Fruit fly (Drosophila melanogaster) whole organism, embryonic: ENCODE results near the gene CG33191.

ENCODE experiments used
- B-H1 ChIP-seq: fragments of 200-800 bp; sonication (Bioruptor generic); IDR thresholded peaks from 3 replicates; pipeline ENCODE4 v1.3.6; 2022; ENCODE audit warnings: missing biosample characterization, missing genetic modification characterization
- CG10209 ChIP-seq: fragments of 200-800 bp; sonication (Bioruptor generic); optimal IDR thresholded peaks from 3 replicates; lab custom pipeline; 2017; ENCODE audit warnings: missing biosample characterization, mild to moderate bottlenecking, missing genetic modification characterization, missing genetic modification reagents
- CG10462 ChIP-seq: fragments of 200-800 bp; sonication (Bioruptor generic); optimal IDR thresholded peaks from 2 replicates; lab custom pipeline; 2016; ENCODE audit warnings: missing biosample characterization, missing genetic modification characterization
- CG10543 ChIP-seq: fragments of 200-800 bp; sonication (Bioruptor generic); optimal IDR thresholded peaks from 3 replicates; lab custom pipeline; 2017; ENCODE audit warnings: missing biosample characterization, mild to moderate bottlenecking, missing genetic modification characterization, moderate library complexity
- CG10979 ChIP-seq: fragments of 200-800 bp; sonication (Bioruptor generic); optimal IDR thresholded peaks from 2 replicates; lab custom pipeline; 2018; ENCODE audit warnings: missing biosample characterization, mild to moderate bottlenecking, missing genetic modification characterization, moderate library complexity
- CG12942 ChIP-seq: fragments of 200-800 bp; sonication (Bioruptor generic); optimal IDR thresholded peaks from 3 replicates; lab custom pipeline; 2016; ENCODE audit warnings: missing biosample characterization, missing genetic modification characterization
- CG13123 ChIP-seq: fragments of 200-800 bp; sonication (Bioruptor generic); optimal IDR thresholded peaks from 2 replicates; lab custom pipeline; 2016; ENCODE audit warnings: missing biosample characterization, missing genetic modification characterization
- CG14050 ChIP-seq: fragments of 200-800 bp; sonication (Bioruptor generic); IDR thresholded peaks from 3 replicates; pipeline ENCODE4 v1.3.6; 2022; ENCODE audit warnings: missing biosample characterization, missing genetic modification characterization
- CG14710 ChIP-seq: fragments of 200-800 bp; sonication (Bioruptor generic); optimal IDR thresholded peaks from 3 replicates; lab custom pipeline; 2019; ENCODE audit warnings: missing biosample characterization, mild to moderate bottlenecking, missing genetic modification characterization, moderate library complexity
- CG16779 ChIP-seq: fragments of 200-800 bp; sonication (Bioruptor generic); IDR thresholded peaks from 2 replicates; pipeline ENCODE4 v1.3.6; 2022; ENCODE audit warnings: missing biosample characterization, missing genetic modification characterization
- CG2129 ChIP-seq: fragments of 200-800 bp; sonication (Bioruptor generic); IDR thresholded peaks from 2 replicates; pipeline ENCODE4 v1.3.6; 2022; ENCODE audit warnings: missing biosample characterization, missing genetic modification characterization; ENCODE audit not compliant: partially characterized antibody
- CG31388 ChIP-seq: fragments of 200-800 bp; sonication (Bioruptor generic); optimal IDR thresholded peaks from 2 replicates; lab custom pipeline; 2016; ENCODE audit warnings: missing biosample characterization, missing genetic modification characterization
- CG34376 ChIP-seq: fragments of 200-800 bp; sonication (Bioruptor generic); optimal IDR thresholded peaks from 2 replicates; lab custom pipeline; 2018; ENCODE audit warnings: missing biosample characterization, mild to moderate bottlenecking, missing genetic modification characterization
- CG3847 ChIP-seq: fragments of 200-800 bp; sonication (Bioruptor generic); IDR thresholded peaks from 2 replicates; pipeline ENCODE4 v1.3.6; 2022; ENCODE audit warnings: missing biosample characterization, missing genetic modification characterization
- CG4360 ChIP-seq: fragments of 200-800 bp; sonication (Bioruptor generic); IDR thresholded peaks from 2 replicates; pipeline ENCODE4 v1.3.6; 2022; ENCODE audit warnings: missing biosample characterization, missing genetic modification characterization
- CG6175 ChIP-seq: fragments of 200-800 bp; sonication (Bioruptor generic); IDR thresholded peaks from 3 replicates; pipeline ENCODE4 v1.3.6; 2022; ENCODE audit warnings: missing biosample characterization, missing genetic modification characterization
- CG7928 ChIP-seq: fragments of 200-800 bp; sonication (Bioruptor generic); optimal IDR thresholded peaks from 2 replicates; lab custom pipeline; 2017; ENCODE audit warnings: missing biosample characterization, mild to moderate bottlenecking, missing genetic modification characterization
- CG8290 ChIP-seq, 3 experiments: fragments of 200-800 bp; sonication (Bioruptor generic); optimal IDR thresholded peaks; 2 replicates each; lab custom pipeline; 2016 to 2019; ENCODE audit warnings: missing biosample characterization in 3 of 3, missing genetic modification characterization in 3 of 3, mild to moderate bottlenecking in 2 of 3, moderate library complexity in 1 of 3
- CG8359 ChIP-seq: fragments of 200-800 bp; sonication (Bioruptor generic); optimal IDR thresholded peaks from 2 replicates; lab custom pipeline; 2017; ENCODE audit warnings: missing biosample characterization, mild to moderate bottlenecking, missing genetic modification characterization, borderline replicate concordance
- CHES-1-like ChIP-seq: fragments of 200-800 bp; sonication (Bioruptor generic); optimal IDR thresholded peaks from 2 replicates; lab custom pipeline; 2016; ENCODE audit warnings: missing biosample characterization, missing genetic modification characterization
- Dbx ChIP-seq: fragments of 200-800 bp; sonication (Bioruptor generic); IDR thresholded peaks from 3 replicates; pipeline ENCODE4 v1.3.6; 2022; ENCODE audit warnings: missing biosample characterization, missing genetic modification characterization
- Dp ChIP-seq: fragments of 200-800 bp; sonication (Bioruptor generic); optimal IDR thresholded peaks from 2 replicates; lab custom pipeline; 2018; ENCODE audit warnings: missing biosample characterization, mild to moderate bottlenecking, missing genetic modification characterization, moderate library complexity
- E2f2 ChIP-seq: fragments of 200-800 bp; sonication (Bioruptor generic); IDR thresholded peaks from 2 replicates; pipeline ENCODE4 v1.3.6; 2022; ENCODE audit warnings: missing biosample characterization, missing genetic modification characterization
- Eip74EF ChIP-seq, 2 experiments: fragments of 200-800 bp in 1 of 2; fragments of >200 bp in 1 of 2; sonication (Bioruptor generic) in 1 of 2; optimal IDR thresholded peaks; 2 replicates each; lab custom pipeline; 2017 to 2019; ENCODE audit warnings: missing biosample characterization in 2 of 2, missing genetic modification characterization in 2 of 2, mild to moderate bottlenecking in 1 of 2, moderate library complexity in 1 of 2
- Ets97D ChIP-seq: fragments of 200-800 bp; sonication (Bioruptor generic); optimal IDR thresholded peaks from 3 replicates; lab custom pipeline; 2016; ENCODE audit warnings: missing biosample characterization, missing genetic modification characterization
- Meics ChIP-seq: fragments of 200-800 bp; sonication (Bioruptor generic); optimal IDR thresholded peaks from 2 replicates; lab custom pipeline; 2017; ENCODE audit warnings: missing biosample characterization, mild to moderate bottlenecking, missing genetic modification characterization
- Opbp ChIP-seq: fragments of 200-800 bp; sonication (Bioruptor generic); IDR thresholded peaks from 3 replicates; pipeline ENCODE4 v1.3.6; 2022; ENCODE audit warnings: missing biosample characterization, missing genetic modification characterization; ENCODE audit not compliant: partially characterized antibody
- Ravus ChIP-seq: fragments of 200-800 bp; sonication (Bioruptor generic); IDR thresholded peaks from 2 replicates; pipeline ENCODE4 v1.3.6; 2022; ENCODE audit warnings: missing biosample characterization, missing genetic modification characterization
- Tbp ChIP-seq: fragments of >200 bp; optimal IDR thresholded peaks from 2 replicates; lab custom pipeline; 2018; ENCODE audit warnings: missing biosample characterization, missing genetic modification characterization
- YL-1 ChIP-seq: fragments of 200-800 bp; sonication (Bioruptor generic); optimal IDR thresholded peaks from 3 replicates; lab custom pipeline; 2017; ENCODE audit warnings: missing biosample characterization, mild to moderate bottlenecking, missing genetic modification characterization
- abd-A ChIP-seq: fragments of 200-800 bp; sonication (Bioruptor generic); optimal IDR thresholded peaks from 3 replicates; lab custom pipeline; 2019; ENCODE audit warnings: missing biosample characterization, mild to moderate bottlenecking, missing genetic modification characterization, moderate library complexity
- corto ChIP-seq: fragments of 200-800 bp; sonication (Bioruptor generic); optimal IDR thresholded peaks from 2 replicates; lab custom pipeline; 2016; ENCODE audit warnings: missing biosample characterization, mild to moderate bottlenecking, missing genetic modification characterization, moderate library complexity
- dimm ChIP-seq: fragments of 200-800 bp; sonication (Bioruptor generic); IDR thresholded peaks from 2 replicates; pipeline ENCODE4 v1.3.6; 2022; ENCODE audit warnings: missing biosample characterization, missing genetic modification characterization
- disco-r ChIP-seq: fragments of 200-800 bp; sonication (Bioruptor generic); optimal IDR thresholded peaks from 2 replicates; lab custom pipeline; 2016; ENCODE audit warnings: missing biosample characterization, missing genetic modification characterization
- ind ChIP-seq: fragments of 200-800 bp; sonication (Bioruptor generic); optimal IDR thresholded peaks from 3 replicates; lab custom pipeline; 2016; ENCODE audit warnings: missing biosample characterization, missing genetic modification characterization
- lilli ChIP-seq: fragments of 200-800 bp; sonication (Bioruptor generic); optimal IDR thresholded peaks from 3 replicates; lab custom pipeline; 2016; ENCODE audit warnings: missing biosample characterization, missing genetic modification characterization
- lmd ChIP-seq: fragments of 200-800 bp; sonication (Bioruptor generic); IDR thresholded peaks from 2 replicates; pipeline ENCODE4 v1.3.6; 2022; ENCODE audit warnings: missing biosample characterization, missing genetic modification characterization
- nerfin-2 ChIP-seq: fragments of 200-800 bp; sonication (Bioruptor generic); IDR thresholded peaks from 2 replicates; pipeline ENCODE4 v1.3.6; 2022; ENCODE audit warnings: missing biosample characterization, missing genetic modification characterization; ENCODE audit not compliant: partially characterized antibody
- oc ChIP-seq: fragments of 200-800 bp; sonication (Bioruptor generic); optimal IDR thresholded peaks from 2 replicates; lab custom pipeline; 2018; ENCODE audit warnings: missing biosample characterization, mild to moderate bottlenecking, missing genetic modification characterization, moderate library complexity
- prd ChIP-seq, 3 experiments: fragments of >200 bp in 2 of 3; fragments of 200-800 bp in 1 of 3; sonication (Bioruptor generic) in 1 of 3; optimal IDR thresholded peaks in 2 of 3; IDR thresholded peaks in 1 of 3; 2 replicates in 2 of 3; 3 replicates in 1 of 3; pipeline versions ENCODE4 v1.3.6 to Lab custom; 2017 to 2022; ENCODE audit warnings: missing biosample characterization in 1 of 3, missing genetic modification characterization in 1 of 3
- pzg ChIP-seq: fragments of 200-800 bp; sonication (Bioruptor generic); optimal IDR thresholded peaks from 3 replicates; lab custom pipeline; 2018; ENCODE audit warnings: missing biosample characterization, mild to moderate bottlenecking, missing genetic modification characterization, moderate library complexity
- row ChIP-seq: fragments of 200-800 bp; sonication (Bioruptor generic); IDR thresholded peaks from 3 replicates; pipeline ENCODE4 v1.3.6; 2022; ENCODE audit warnings: missing biosample characterization, missing genetic modification characterization
- sim ChIP-seq: fragments of 200-800 bp; sonication (Bioruptor generic); IDR thresholded peaks from 2 replicates; pipeline ENCODE4 v1.3.6; 2022; ENCODE audit warnings: missing biosample characterization, missing genetic modification characterization
- so ChIP-seq: fragments of 200-800 bp; sonication (Bioruptor generic); IDR thresholded peaks from 3 replicates; pipeline ENCODE4 v1.3.6; 2022; ENCODE audit warnings: missing biosample characterization, missing genetic modification characterization
- stwl ChIP-seq: fragments of 200-800 bp; sonication (Bioruptor generic); optimal IDR thresholded peaks from 3 replicates; lab custom pipeline; 2018; ENCODE audit warnings: missing biosample characterization, mild to moderate bottlenecking, missing genetic modification characterization, moderate library complexity
- tna ChIP-seq: fragments of 200-800 bp; sonication (Bioruptor generic); IDR thresholded peaks from 2 replicates; pipeline ENCODE4 v1.3.6; 2022; ENCODE audit warnings: missing biosample characterization, missing genetic modification characterization; ENCODE audit not compliant: partially characterized antibody
- twi ChIP-seq: fragments of 200-800 bp; optimal IDR thresholded peaks from 2 replicates; lab custom pipeline; 2019; ENCODE audit warnings: missing biosample characterization, mild to moderate bottlenecking, missing genetic modification characterization, moderate library complexity
- vfl ChIP-seq: fragments of 200-800 bp; sonication (Bioruptor generic); optimal IDR thresholded peaks from 2 replicates; lab custom pipeline; 2016; ENCODE audit warnings: missing biosample characterization, missing genetic modification characterization

CG33191 gene

dm6 chr3R:8747134-8747870, 32.4 kb downstream of the CG33191 start, which contains the start of the genes CG9801 and Nasp (continued):
- TF ChIP-seq abd-A (tag; lab: Kevin White, UChicago) (no peak), CG8359 (GFP tag; lab: Kevin White, UChicago) (no peak), sim (GFP tag; lab: Robert Waterston, UW) (no peak), prd (optimal IDR thresholded peaks at IDR 0.05; lab: Kevin White, UChicago) (no peak), prd (GFP tag; IDR thresholded peaks at IDR 0.05; lab: Robert Waterston, UW) (peak; percentile 22; the same call in 1 of the 3 replicates), Meics (GFP tag; lab: Kevin White, UChicago) (no peak), row (GFP tag; lab: Robert Waterston, UW) (peak; percentile 51), Tbp (GFP tag; lab: Kevin White, UChicago) (no peak), CG8290 (GFP tag; optimal IDR thresholded peaks at IDR 0.05; lab: Kevin White, UChicago) (peak; percentile 51), CG8290 (tag; optimal IDR thresholded peaks at IDR 0.05; lab: Kevin White, UChicago) (peak in 1 of 2 experiments; percentile 75), CHES-1-like (GFP tag; lab: Kevin White, UChicago) (peak; percentile 62), twi (tag; lab: Kevin White, UChicago) (peak; percentile 9), stwl (tag; lab: Kevin White, UChicago) (peak; percentile 99), corto (GFP tag; lab: Kevin White, UChicago) (no peak), CG16779 (GFP tag; lab: Robert Waterston, UW) (no peak), dimm (GFP tag; lab: Robert Waterston, UW) (no peak), tna (GFP tag; lab: Robert Waterston, UW) (peak; percentile 57), YL-1 (GFP tag; lab: Kevin White, UChicago) (peak; percentile 58), disco-r (GFP tag; lab: Kevin White, UChicago) (no peak), CG3847 (GFP tag; lab: Robert Waterston, UW) (peak; percentile 69), CG2129 (no peak), oc (tag; lab: Kevin White, UChicago) (no peak), CG34376 (GFP tag; lab: Kevin White, UChicago) (no peak), CG4360 (GFP tag; lab: Robert Waterston, UW) (no peak), lilli (GFP tag; lab: Kevin White, UChicago) (peak; percentile 0), Ets97D (GFP tag; lab: Kevin White, UChicago) (peak; percentile 95), so (peak; percentile 48; the same call in 1 of the 3 replicates), CG13123 (GFP tag; lab: Kevin White, UChicago) (no peak), vfl (peak; percentile 21), CG10979 (tag; lab: Kevin White, UChicago) (peak; percentile 18), Eip74EF (GFP tag; optimal IDR thresholded peaks at IDR 0.05; lab: Kevin White, UChicago) (peak in 1 of 2 experiments; percentile 73), Dp (GFP tag; lab: Kevin White, UChicago) (peak; percentile 82), CG6175 (GFP tag; lab: Robert Waterston, UW) (no peak), Ravus (no peak), CG31388 (GFP tag; lab: Kevin White, UChicago) (no peak), CG10462 (GFP tag; lab: Kevin White, UChicago) (no peak), pzg (GFP tag; lab: Kevin White, UChicago) (peak; percentile 97), CG14710 (peak; percentile 67), Opbp (GFP tag; lab: Robert Waterston, UW) (peak; percentile 77), CG10543 (peak; percentile 26), nerfin-2 (GFP tag; lab: Robert Waterston, UW) (peak; percentile 73), CG7928 (GFP tag; lab: Kevin White, UChicago) (peak; percentile 22), CG12942 (GFP tag; lab: Kevin White, UChicago) (no peak), CG10209 (GFP tag; lab: Kevin White, UChicago) (peak; percentile 13), lmd (GFP tag; lab: Robert Waterston, UW) (peak; percentile 25; the same call in 1 of the 2 replicates), Dbx (GFP tag; lab: Robert Waterston, UW) (peak; percentile 36; the same call in 1 of the 3 replicates), E2f2 (GFP tag; lab: Robert Waterston, UW) (peak; percentile 88), ind (GFP tag; lab: Kevin White, UChicago) (peak; percentile 19), B-H1 (GFP tag; lab: Robert Waterston, UW) (no peak), CG14050 (GFP tag; lab: Robert Waterston, UW) (no peak)
